Worm (Caenorhabditis elegans) whole organism, L4/young adult: ENCODE results near the gene mob-1.

Source experiments
- W03F9.2 ChIP-seq: fragments of 150-350 bp; optimal IDR thresholded peaks from 2 replicates; lab custom pipeline; 2014; ENCODE audit warnings: missing biosample characterization, missing genetic modification characterization
- dao-5 ChIP-seq: sonication (generic microtip); optimal IDR thresholded peaks from 2 replicates; lab custom pipeline; 2016; ENCODE audit warnings: missing genotype, missing genetic modification characterization, moderate library complexity, missing compliant biosample characterization

- TF ChIP-seq W03F9.2 (tag; lab: Kevin White, UChicago) (peak; percentile 8), dao-5 (tag; lab: Kevin White, UChicago) (no peak)
Observed at ce11 chrIV:11822454-11822853, 37.9 kb upstream of the mob-1 start.
